Fruit fly (Drosophila melanogaster) whole organism, embryonic: ENCODE results near the gene CG6656.

Source experiments
- ATbp ChIP-seq: fragments of 200-800 bp; sonication (Bioruptor generic); optimal IDR thresholded peaks from 2 replicates; lab custom pipeline; 2017; ENCODE audit warnings: missing biosample characterization, mild to moderate bottlenecking, missing genetic modification characterization, missing genetic modification reagents
- Atf6 ChIP-seq: fragments of 200-800 bp; sonication (Bioruptor generic); IDR thresholded peaks from 2 replicates; pipeline ENCODE4 v1.3.6; 2022; ENCODE audit warnings: missing biosample characterization, missing genetic modification characterization
- Bteb2 ChIP-seq: fragments of 200-800 bp; sonication (Bioruptor generic); optimal IDR thresholded peaks from 2 replicates; lab custom pipeline; 2016; ENCODE audit warnings: missing biosample characterization, missing genetic modification characterization
- CG10366 ChIP-seq: fragments of 200-800 bp; sonication (Bioruptor generic); IDR thresholded peaks from 2 replicates; pipeline ENCODE4 v1.3.6; 2022; ENCODE audit warnings: missing biosample characterization, missing genetic modification characterization
- CG11696 ChIP-seq: fragments of 200-800 bp; sonication (Bioruptor generic); IDR thresholded peaks from 2 replicates; pipeline ENCODE4 v1.3.6; 2022; ENCODE audit warnings: missing biosample characterization, missing genetic modification characterization
- CG11723 ChIP-seq: fragments of 200-800 bp; sonication (Bioruptor generic); optimal IDR thresholded peaks from 2 replicates; lab custom pipeline; 2017; ENCODE audit warnings: missing biosample characterization, mild to moderate bottlenecking, missing genetic modification characterization
- CG12155 ChIP-seq: fragments of 200-800 bp; sonication (Bioruptor generic); optimal IDR thresholded peaks from 3 replicates; lab custom pipeline; 2016; ENCODE audit warnings: missing biosample characterization, missing genetic modification characterization
- CG16813 ChIP-seq: fragments of 200-800 bp; sonication (Bioruptor generic); IDR thresholded peaks from 3 replicates; pipeline ENCODE4 v1.3.6; 2022; ENCODE audit warnings: missing biosample characterization, missing genetic modification characterization; ENCODE audit not compliant: partially characterized antibody
- CG16863 ChIP-seq: fragments of 200-800 bp; sonication (Bioruptor generic); optimal IDR thresholded peaks from 3 replicates; lab custom pipeline; 2016; ENCODE audit warnings: missing biosample characterization, missing genetic modification characterization
- CG17359 ChIP-seq: fragments of 200-800 bp; sonication (Bioruptor generic); optimal IDR thresholded peaks from 3 replicates; lab custom pipeline; 2018; ENCODE audit warnings: missing biosample characterization, mild to moderate bottlenecking, missing genetic modification characterization, moderate library complexity
- CG17829 ChIP-seq: fragments of 200-800 bp; optimal IDR thresholded peaks from 2 replicates; lab custom pipeline; 2019; ENCODE audit warnings: missing biosample characterization, mild to moderate bottlenecking, missing genetic modification characterization, moderate library complexity
- CG1792 ChIP-seq: fragments of 200-800 bp; sonication (Bioruptor generic); optimal IDR thresholded peaks from 2 replicates; lab custom pipeline; 2016; ENCODE audit warnings: missing biosample characterization, missing genetic modification characterization
- CG18476 ChIP-seq: fragments of 200-800 bp; sonication (Bioruptor generic); optimal IDR thresholded peaks from 2 replicates; lab custom pipeline; 2016; ENCODE audit warnings: missing biosample characterization, mild to moderate bottlenecking, missing genetic modification characterization
- CG2120 ChIP-seq: fragments of 200-800 bp; sonication (Bioruptor generic); optimal IDR thresholded peaks from 3 replicates; lab custom pipeline; 2016; ENCODE audit warnings: missing biosample characterization, missing genetic modification characterization
- CG2678 ChIP-seq: fragments of 200-800 bp; sonication (Bioruptor generic); optimal IDR thresholded peaks from 3 replicates; lab custom pipeline; 2019; ENCODE audit warnings: missing biosample characterization, mild to moderate bottlenecking, missing genetic modification characterization, moderate library complexity
- CG2875 ChIP-seq: fragments of 200-800 bp; sonication (Bioruptor generic); optimal IDR thresholded peaks from 2 replicates; lab custom pipeline; 2017; ENCODE audit warnings: missing biosample characterization, mild to moderate bottlenecking, missing genetic modification characterization, missing genetic modification reagents
- CG30403 ChIP-seq: fragments of 200-800 bp; sonication (Bioruptor generic); optimal IDR thresholded peaks from 3 replicates; lab custom pipeline; 2016; ENCODE audit warnings: missing biosample characterization, missing genetic modification characterization
- CG4282 ChIP-seq: fragments of 200-800 bp; sonication (Bioruptor generic); optimal IDR thresholded peaks from 2 replicates; lab custom pipeline; 2016; ENCODE audit warnings: missing biosample characterization, missing genetic modification characterization
- CG4404 ChIP-seq: fragments of 200-800 bp; sonication (Bioruptor generic); IDR thresholded peaks from 2 replicates; pipeline ENCODE4 v1.3.6; 2022; ENCODE audit warnings: missing biosample characterization, missing genetic modification characterization
- CG4424 ChIP-seq: fragments of 200-800 bp; sonication (Bioruptor generic); optimal IDR thresholded peaks from 3 replicates; lab custom pipeline; 2016; ENCODE audit warnings: missing biosample characterization, missing genetic modification characterization
- CG7987 ChIP-seq: fragments of 200-800 bp; sonication (Bioruptor generic); optimal IDR thresholded peaks from 2 replicates; lab custom pipeline; 2018; ENCODE audit warnings: missing biosample characterization, mild to moderate bottlenecking, missing genetic modification characterization, moderate library complexity
- CG9876 ChIP-seq: fragments of 200-800 bp; sonication (Bioruptor generic); optimal IDR thresholded peaks from 2 replicates; lab custom pipeline; 2016; ENCODE audit warnings: missing biosample characterization, missing genetic modification characterization
- Chrac-16 ChIP-seq: fragments of 200-800 bp; sonication (Bioruptor generic); optimal IDR thresholded peaks from 3 replicates; lab custom pipeline; 2016; ENCODE audit warnings: missing biosample characterization, missing genetic modification characterization
- Ets65A ChIP-seq: fragments of 200-800 bp; sonication (Bioruptor generic); peaks from one replicate; lab custom pipeline; 2016; ENCODE audit warnings: missing biosample characterization, missing genetic modification characterization
- Gug ChIP-seq: fragments of 200-800 bp; sonication (Bioruptor generic); IDR thresholded peaks from 4 replicates; pipeline ENCODE4 v1.3.6; 2022; ENCODE audit warnings: missing biosample characterization, missing genetic modification characterization
- HmgD ChIP-seq: fragments of 200-800 bp; sonication (Bioruptor generic); optimal IDR thresholded peaks from 3 replicates; lab custom pipeline; 2016; ENCODE audit warnings: missing biosample characterization, missing genetic modification characterization
- Hr51 ChIP-seq, 2 experiments: fragments of 200-800 bp; sonication (Bioruptor generic); optimal IDR thresholded peaks; 2 replicates in 1 of 2; 3 replicates in 1 of 2; lab custom pipeline; 2016 to 2018; ENCODE audit warnings: missing biosample characterization in 2 of 2, missing genetic modification characterization in 2 of 2, mild to moderate bottlenecking in 1 of 2, moderate library complexity in 1 of 2
- Mrtf ChIP-seq: fragments of 200-800 bp; sonication (Bioruptor generic); IDR thresholded peaks from 3 replicates; pipeline ENCODE4 v1.3.6; 2022; ENCODE audit warnings: missing biosample characterization, missing genetic modification characterization
- Rfx ChIP-seq: fragments of 200-800 bp; sonication (Bioruptor generic); IDR thresholded peaks from 2 replicates; pipeline ENCODE4 v1.3.6; 2022; ENCODE audit warnings: missing biosample characterization, missing genetic modification characterization
- Rx ChIP-seq: fragments of 200-800 bp; sonication (Bioruptor generic); IDR thresholded peaks from 2 replicates; pipeline ENCODE4 v1.3.6; 2022; ENCODE audit warnings: missing biosample characterization, missing genetic modification characterization
- TFAM ChIP-seq: fragments of 200-800 bp; sonication (Bioruptor generic); optimal IDR thresholded peaks from 2 replicates; lab custom pipeline; 2017; ENCODE audit warnings: missing biosample characterization, missing genetic modification characterization, inconsistent platforms
- bab2 ChIP-seq: fragments of 200-800 bp; sonication (Bioruptor generic); optimal IDR thresholded peaks from 2 replicates; lab custom pipeline; 2016; ENCODE audit warnings: missing biosample characterization, missing genetic modification characterization
- chif ChIP-seq, 2 experiments: fragments of 200-800 bp; sonication (Bioruptor generic); optimal IDR thresholded peaks; 3 replicates each; lab custom pipeline; 2016; ENCODE audit warnings: missing biosample characterization in 2 of 2, missing genetic modification characterization in 2 of 2
- croc ChIP-seq: fragments of 200-800 bp; sonication (Bioruptor generic); conservative IDR thresholded peaks from 3 replicates; pipeline ENCODE4 v1.3.6; 2022; ENCODE audit warnings: missing biosample characterization, missing genetic modification characterization
- danr ChIP-seq: fragments of 200-800 bp; sonication (Bioruptor generic); IDR thresholded peaks from 2 replicates; pipeline ENCODE4 v1.3.6; 2022; ENCODE audit warnings: missing biosample characterization, missing genetic modification characterization
- disco-r ChIP-seq: fragments of 200-800 bp; sonication (Bioruptor generic); optimal IDR thresholded peaks from 2 replicates; lab custom pipeline; 2016; ENCODE audit warnings: missing biosample characterization, missing genetic modification characterization
- dmrt11E ChIP-seq: fragments of 200-800 bp; sonication (Bioruptor generic); optimal IDR thresholded peaks from 3 replicates; lab custom pipeline; 2018; ENCODE audit warnings: missing biosample characterization, mild to moderate bottlenecking, missing genetic modification characterization, moderate library complexity
- en ChIP-seq: fragments of 200-800 bp; sonication (Bioruptor generic); optimal IDR thresholded peaks from 2 replicates; lab custom pipeline; 2016; ENCODE audit warnings: missing biosample characterization, missing genetic modification characterization
- fd96Cb ChIP-seq: fragments of 200-800 bp; sonication (Bioruptor generic); optimal IDR thresholded peaks from 2 replicates; lab custom pipeline; 2018; ENCODE audit warnings: missing biosample characterization, mild to moderate bottlenecking, missing genetic modification characterization, moderate library complexity
- gcm ChIP-seq: fragments of 200-800 bp; sonication (Bioruptor generic); optimal IDR thresholded peaks from 2 replicates; lab custom pipeline; 2019; ENCODE audit warnings: missing biosample characterization, mild to moderate bottlenecking, missing genetic modification characterization, moderate library complexity
- ind ChIP-seq: fragments of 200-800 bp; sonication (Bioruptor generic); optimal IDR thresholded peaks from 3 replicates; lab custom pipeline; 2016; ENCODE audit warnings: missing biosample characterization, missing genetic modification characterization
- ken ChIP-seq: fragments of 200-800 bp; sonication (Bioruptor generic); IDR thresholded peaks from 3 replicates; pipeline ENCODE4 v1.3.6; 2022; ENCODE audit warnings: missing biosample characterization, missing genetic modification characterization
- lov ChIP-seq, 2 experiments: fragments of 200-800 bp in 1 of 2; fragments of >200 bp in 1 of 2; sonication (Bioruptor generic) in 1 of 2; IDR thresholded peaks in 1 of 2; optimal IDR thresholded peaks in 1 of 2; 2 replicates in 1 of 2; 3 replicates in 1 of 2; pipeline versions ENCODE4 v1.3.6 to Lab custom; 2017 to 2022; ENCODE audit warnings: missing biosample characterization in 1 of 2, missing genetic modification characterization in 1 of 2
- onecut ChIP-seq: fragments of 200-800 bp; sonication (Bioruptor generic); IDR thresholded peaks from 2 replicates; pipeline ENCODE4 v1.3.6; 2022; ENCODE audit warnings: missing biosample characterization, missing genetic modification characterization
- pan ChIP-seq, 4 experiments: fragments of >200 bp in 3 of 4; fragments of 200-800 bp in 1 of 4; sonication (Bioruptor generic) in 1 of 4; optimal IDR thresholded peaks in 3 of 4; IDR thresholded peaks in 1 of 4; 2 replicates each; pipeline versions ENCODE4 v1.3.6 to Lab custom; 2017 to 2022; ENCODE audit warnings: missing biosample characterization in 2 of 4, missing genetic modification characterization in 2 of 4, mixed read lengths in 1 of 4
- pnt ChIP-seq: fragments of 200-800 bp; sonication (Bioruptor generic); optimal IDR thresholded peaks from 3 replicates; lab custom pipeline; 2016; ENCODE audit warnings: missing biosample characterization, missing genetic modification characterization
- prd ChIP-seq, 3 experiments: fragments of >200 bp in 2 of 3; fragments of 200-800 bp in 1 of 3; sonication (Bioruptor generic) in 1 of 3; optimal IDR thresholded peaks in 2 of 3; IDR thresholded peaks in 1 of 3; 2 replicates in 2 of 3; 3 replicates in 1 of 3; pipeline versions ENCODE4 v1.3.6 to Lab custom; 2017 to 2022; ENCODE audit warnings: missing biosample characterization in 1 of 3, missing genetic modification characterization in 1 of 3
- sim ChIP-seq: fragments of 200-800 bp; sonication (Bioruptor generic); IDR thresholded peaks from 2 replicates; pipeline ENCODE4 v1.3.6; 2022; ENCODE audit warnings: missing biosample characterization, missing genetic modification characterization
- yki ChIP-seq: fragments of >200 bp; optimal IDR thresholded peaks from 3 replicates; lab custom pipeline; 2018

Gene CG6656

DNA sequence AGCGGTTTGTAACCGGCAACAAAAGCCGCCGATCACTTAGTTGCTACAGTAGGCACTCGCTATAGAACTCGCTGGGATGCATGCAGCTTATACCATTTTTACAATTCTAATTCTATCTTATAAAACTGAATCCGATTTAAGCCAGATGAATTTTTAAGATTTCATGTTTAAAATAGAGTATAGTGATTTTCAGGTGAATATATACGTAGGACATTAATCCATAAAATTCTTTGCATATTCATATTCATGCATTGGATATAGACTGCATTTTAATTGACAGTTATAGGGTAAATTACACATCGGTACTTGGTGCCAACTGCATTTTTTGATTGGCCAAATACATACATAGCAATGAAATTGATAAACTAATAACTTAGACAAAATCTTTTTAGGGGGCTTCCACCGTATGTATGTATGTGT is 12.5 kb downstream of the CG6656 start (continued):
- TF ChIP-seq sim (GFP tag; lab: Robert Waterston, UW) = 0 out of 2 replicates have a peak, but pooled peaks have one; percentile 27
- no peak for TF ChIP-seq disco-r (GFP tag; lab: Kevin White, UChicago)
- TF ChIP-seq CG11696 (GFP tag; lab: Robert Waterston, UW) = no peak
- TF ChIP-seq lov (optimal IDR thresholded peaks at IDR 0.05; lab: Kevin White, UChicago) = no peak
- no peak for TF ChIP-seq lov (GFP tag; IDR thresholded peaks at IDR 0.05; lab: Robert Waterston, UW)
- no peak for TF ChIP-seq Hr51 (GFP tag; optimal IDR thresholded peaks at IDR 0.05; lab: Kevin White, UChicago)
- TF ChIP-seq Mrtf (GFP tag; lab: Robert Waterston, UW) = 0 out of 3 replicates have a peak, but pooled peaks have one; percentile 43
- TF ChIP-seq bab2 (GFP tag; lab: Kevin White, UChicago) = no peak
- peak; percentile 11 for TF ChIP-seq gcm (GFP tag; lab: Kevin White, UChicago)
- no peak for TF ChIP-seq Bteb2 (GFP tag; lab: Kevin White, UChicago)
- TF ChIP-seq onecut = 0 out of 2 replicates have a peak, but pooled peaks have one; percentile 24
- peak; percentile 25; the same call in 1 of the 2 replicates for TF ChIP-seq CG4404 (GFP tag; lab: Robert Waterston, UW)
- TF ChIP-seq CG17829 (tag; lab: Kevin White, UChicago) = peak; percentile 49
- peak; percentile 31; the same call in 1 of the 2 replicates for TF ChIP-seq Atf6
- TF ChIP-seq yki (lab: Kevin White, UChicago) = no peak
- no peak for TF ChIP-seq CG9876 (GFP tag; lab: Kevin White, UChicago)
- TF ChIP-seq Chrac-16 (GFP tag; lab: Kevin White, UChicago) = peak; percentile 18
- peak; percentile 19; the same call in 1 of the 2 replicates for TF ChIP-seq CG10366 (GFP tag; lab: Robert Waterston, UW)
- TF ChIP-seq CG4424 = peak; percentile 30
- peak; percentile 57 for TF ChIP-seq Ets65A (GFP tag; lab: Kevin White, UChicago)
- TF ChIP-seq CG2120 (GFP tag; lab: Kevin White, UChicago) = peak; percentile 11
- TF ChIP-seq Rfx = peak; percentile 45; the same call in 1 of the 2 replicates
- TF ChIP-seq HmgD = no peak
- TF ChIP-seq CG18476 (GFP tag; lab: Kevin White, UChicago) = peak; percentile 36
- no peak for TF ChIP-seq TFAM (GFP tag; lab: Kevin White, UChicago)
- TF ChIP-seq CG2875 (GFP tag; lab: Kevin White, UChicago) = peak; percentile 24
- peak; percentile 24; the same call in 1 of the 2 replicates for TF ChIP-seq danr (GFP tag; lab: Robert Waterston, UW)
- TF ChIP-seq ken = 0 out of 3 replicates have a peak, but pooled peaks have one; percentile 53
- peak; percentile 51 for TF ChIP-seq ind (GFP tag; lab: Kevin White, UChicago)
- TF ChIP-seq Gug (GFP tag; lab: Robert Waterston, UW) = peak; percentile 71
- no peak for TF ChIP-seq CG1792
- no peak for TF ChIP-seq prd (optimal IDR thresholded peaks at IDR 0.05; lab: Kevin White, UChicago)
- peak; percentile 67 for TF ChIP-seq prd (GFP tag; IDR thresholded peaks at IDR 0.05; lab: Robert Waterston, UW)
- TF ChIP-seq CG2678 (tag; lab: Kevin White, UChicago) = no peak
- no peak for TF ChIP-seq en
- peak; percentile 60 for TF ChIP-seq CG30403 (GFP tag; lab: Kevin White, UChicago)
- TF ChIP-seq croc (GFP tag; lab: Robert Waterston, UW) = peak; percentile 35; the same call in 1 of the 3 replicates
- no peak for TF ChIP-seq pan (optimal IDR thresholded peaks at IDR 0.05; lab: Kevin White, UChicago)
- TF ChIP-seq pan (GFP tag; optimal IDR thresholded peaks at IDR 0.05 in 1 of 2, IDR thresholded peaks at IDR 0.05 in 1 of 2) = peak in 1 of 2 experiments; percentile 61
- TF ChIP-seq CG17359 (tag; lab: Kevin White, UChicago) = peak; percentile 45
- TF ChIP-seq pnt = peak; percentile 35
- peak in 1 of 2 experiments; percentile 8 for TF ChIP-seq chif (GFP tag; optimal IDR thresholded peaks at IDR 0.05; lab: Kevin White, UChicago)
- TF ChIP-seq CG4282 (GFP tag; lab: Kevin White, UChicago) = no peak
- no peak for TF ChIP-seq CG16813 (GFP tag; lab: Robert Waterston, UW)
- TF ChIP-seq Rx (GFP tag; lab: Robert Waterston, UW) = peak; percentile 46; the same call in 1 of the 2 replicates
- TF ChIP-seq CG12155 (GFP tag; lab: Kevin White, UChicago) = peak; percentile 7
- peak; percentile 34 for TF ChIP-seq fd96Cb (tag; lab: Kevin White, UChicago)
- no peak for TF ChIP-seq CG11723 (GFP tag; lab: Kevin White, UChicago)
- peak; percentile 12 for TF ChIP-seq CG16863 (GFP tag; lab: Kevin White, UChicago)
- TF ChIP-seq dmrt11E (tag; lab: Kevin White, UChicago) = peak; percentile 7
- TF ChIP-seq CG7987 (GFP tag; lab: Kevin White, UChicago) = no peak
- peak; percentile 14 for TF ChIP-seq ATbp
